Fruit fly (Drosophila melanogaster): ENCODE measurements around the gene squ.
A peak's percentile ranks its signal among the peaks of the same experiment; 100 is the strongest.

The squ gene

DNA sequence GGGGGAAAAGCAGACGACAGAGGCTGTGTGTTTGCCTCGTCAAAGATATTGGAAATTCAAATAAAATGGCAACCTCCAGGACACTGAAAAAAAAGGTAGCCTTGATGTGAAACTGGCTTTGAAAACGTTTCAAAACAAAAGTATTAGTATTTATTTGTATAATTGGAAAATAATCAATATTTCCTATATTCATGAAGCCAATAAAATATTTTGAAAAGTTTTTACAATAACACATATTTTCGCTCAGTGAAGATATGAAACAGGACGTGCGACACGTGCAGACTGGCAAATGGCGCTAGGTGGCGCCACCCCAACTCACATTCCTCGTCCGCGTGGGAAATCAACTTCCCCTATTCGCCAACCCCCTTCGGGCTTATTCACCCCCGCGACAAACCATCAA lies 32.1 kb upstream of the squ start (continued):
- TF ChIP-seq Hmr (GFP tag; optimal IDR thresholded peaks at IDR 0.05): peak; percentile 75
- no peak for TF ChIP-seq nerfin-2 (GFP tag; IDR thresholded peaks at IDR 0.05; ENCODE audit: partially characterized antibody)
- TF ChIP-seq Sox100B (GFP tag; optimal IDR thresholded peaks at IDR 0.05): peak; percentile 24
- 0 out of 2 replicates have a peak, but pooled peaks have one; percentile 14 for TF ChIP-seq wor (GFP tag; IDR thresholded peaks at IDR 0.05)
- peak; percentile 11 for TF ChIP-seq CG15696 (tag; optimal IDR thresholded peaks at IDR 0.05)
- TF ChIP-seq CG10274 (GFP tag; optimal IDR thresholded peaks at IDR 0.05): no peak
- TF ChIP-seq CG17829 (tag; optimal IDR thresholded peaks at IDR 0.05): peak; percentile 28
- no peak for TF ChIP-seq D (optimal IDR thresholded peaks at IDR 0.05)
- TF ChIP-seq D (GFP tag; optimal IDR thresholded peaks at IDR 0.05): no peak
- TF ChIP-seq Hr3 (GFP tag; optimal IDR thresholded peaks at IDR 0.05): peak; percentile 34
- TF ChIP-seq zf30C (GFP tag; optimal IDR thresholded peaks at IDR 0.05): peak; percentile 46
- TF ChIP-seq CG18599 (GFP tag; optimal IDR thresholded peaks at IDR 0.05): peak; percentile 87
- peak; percentile 36 for TF ChIP-seq D19A (tag; optimal IDR thresholded peaks at IDR 0.05)
- no peak for TF ChIP-seq zen (tag; optimal IDR thresholded peaks at IDR 0.05)
- peak; percentile 42 for TF ChIP-seq Max (GFP tag; optimal IDR thresholded peaks at IDR 0.05)
- no peak for TF ChIP-seq CG10565 (GFP tag; optimal IDR thresholded peaks at IDR 0.05)
- peak; percentile 60 for TF ChIP-seq Fer3 (tag; optimal IDR thresholded peaks at IDR 0.05)
- no peak for TF ChIP-seq GATAe (GFP tag; conservative IDR thresholded peaks at IDR 0.05)
- TF ChIP-seq zen2 (GFP tag; IDR thresholded peaks at IDR 0.05; ENCODE audit: partially characterized antibody): no peak
- TF ChIP-seq slou (GFP tag; optimal IDR thresholded peaks at IDR 0.05): peak; percentile 27
- TF ChIP-seq CG12236 (GFP tag; optimal IDR thresholded peaks at IDR 0.05): no peak
- TF ChIP-seq gem (tag; optimal IDR thresholded peaks at IDR 0.05): peak; percentile 73
- TF ChIP-seq CG10979 (tag; optimal IDR thresholded peaks at IDR 0.05): peak; percentile 37
- TF ChIP-seq CG11695 (GFP tag; IDR thresholded peaks at IDR 0.05): 0 out of 3 replicates have a peak, but pooled peaks have one; percentile 47
- TF ChIP-seq caup (GFP tag; optimal IDR thresholded peaks at IDR 0.05; ENCODE audit: severe bottlenecking): peak; percentile 65
- peak; percentile 27; the same call in 1 of the 2 replicates for TF ChIP-seq Oaz (GFP tag; IDR thresholded peaks at IDR 0.05)
- TF ChIP-seq Bgb (GFP tag; IDR thresholded peaks at IDR 0.05; ENCODE audit: partially characterized antibody): no peak
- peak; percentile 25 for TF ChIP-seq CG8281 (tag; optimal IDR thresholded peaks at IDR 0.05)
- peak; percentile 50 for TF ChIP-seq CG13894 (tag; optimal IDR thresholded peaks at IDR 0.05)
- peak; percentile 57 for TF ChIP-seq Rfx (GFP tag; IDR thresholded peaks at IDR 0.05)
- 0 out of 2 replicates have a peak, but pooled peaks have one; percentile 15 for TF ChIP-seq ttk (GFP tag; IDR thresholded peaks at IDR 0.05)
- peak; percentile 33 for TF ChIP-seq CG12299 (tag; optimal IDR thresholded peaks at IDR 0.05)
- peak; percentile 51 for TF ChIP-seq CG6765 (GFP tag; optimal IDR thresholded peaks at IDR 0.05)
- TF ChIP-seq CG9215 (GFP tag; IDR thresholded peaks at IDR 0.05): peak; percentile 23; the same call in 1 of the 2 replicates
- TF ChIP-seq CG10431 (GFP tag; optimal IDR thresholded peaks at IDR 0.05): no peak
- TF ChIP-seq CG10267 (tag; optimal IDR thresholded peaks at IDR 0.05): peak; percentile 31
- TF ChIP-seq CG32532 (GFP tag; IDR thresholded peaks at IDR 0.05): peak; percentile 70
- TF ChIP-seq CG6683 (GFP tag; optimal IDR thresholded peaks at IDR 0.05): peak; percentile 57
- TF ChIP-seq esg (GFP tag; conservative IDR thresholded peaks at IDR 0.05): peak; percentile 23; the same call in 1 of the 2 replicates
- TF ChIP-seq sug (tag; optimal IDR thresholded peaks at IDR 0.05): peak; percentile 25
- no peak for TF ChIP-seq CG4820 (GFP tag; optimal IDR thresholded peaks at IDR 0.05)
- TF ChIP-seq CG12104 (GFP tag; optimal IDR thresholded peaks at IDR 0.05): peak; percentile 28
- peak; percentile 63; the same call in 1 of the 2 replicates for TF ChIP-seq CG17328 (GFP tag; IDR thresholded peaks at IDR 0.05)
- TF ChIP-seq Trl (optimal IDR thresholded peaks at IDR 0.05): no peak
- no peak for TF ChIP-seq Trl (GFP tag; optimal IDR thresholded peaks at IDR 0.05)
- TF ChIP-seq CG18262 (tag; optimal IDR thresholded peaks at IDR 0.05): peak; percentile 39
- TF ChIP-seq CG11085 (GFP tag; IDR thresholded peaks at IDR 0.05): no peak
- TF ChIP-seq CG15514 (GFP tag; optimal IDR thresholded peaks at IDR 0.05): peak; percentile 38
- peak; percentile 13 for TF ChIP-seq CG12219 (GFP tag; optimal IDR thresholded peaks at IDR 0.05)
- TF ChIP-seq HHEX (GFP tag; optimal IDR thresholded peaks at IDR 0.05): peak; percentile 57

Data from whole organism, embryonic.